Worm (Caenorhabditis elegans): Measurements from ENCODE around the gene ZK686.1.

DNA sequence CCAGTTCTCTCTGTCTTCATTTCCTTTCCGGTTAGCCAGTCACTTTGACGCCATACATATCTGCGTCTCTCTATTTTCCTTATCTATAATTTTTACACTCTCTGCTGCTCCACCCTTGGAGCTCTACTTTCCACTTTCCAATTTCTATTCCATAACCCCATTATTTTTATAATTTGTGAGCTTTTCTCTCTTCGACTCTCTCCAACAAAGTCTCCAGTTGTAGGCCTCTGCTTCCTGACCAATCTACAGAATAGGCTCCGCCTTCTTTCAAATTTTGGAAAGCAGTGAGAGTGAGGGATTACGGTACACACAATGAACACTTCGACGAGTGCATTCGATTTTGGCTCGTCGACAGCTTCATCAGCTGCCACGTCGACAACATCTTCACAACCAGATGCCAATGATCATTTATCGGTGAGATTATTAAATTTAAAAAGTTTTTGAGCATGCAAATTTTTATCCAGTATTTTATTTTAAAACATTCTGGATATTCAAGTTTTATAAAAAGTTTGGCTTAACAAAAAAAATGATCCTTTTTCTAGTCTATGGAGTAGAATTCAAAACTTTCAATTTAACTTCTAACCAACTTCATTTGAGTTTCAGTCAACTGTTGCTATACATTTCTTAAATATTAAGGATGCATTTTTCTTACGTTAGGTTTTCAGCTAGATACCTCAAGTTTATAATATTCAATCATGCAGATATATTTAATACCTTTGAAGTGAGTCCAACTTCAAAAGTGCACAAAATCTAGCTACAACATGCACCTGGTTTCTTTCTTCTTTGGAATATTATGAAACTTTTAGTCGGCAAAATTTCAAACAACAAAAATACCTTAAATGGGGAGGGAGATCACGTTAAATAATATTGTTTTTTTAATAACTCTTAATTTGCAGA lies 41.5 kb downstream of the ZK686.1 start, which contains the start of gene egl-5:
- TF ChIP-seq unc-62 (GFP tag; optimal IDR thresholded peaks at IDR 0.05 in 1 of 2) (no peak), unc-62 (tag; optimal IDR thresholded peaks at IDR 0.05) (no peak), ceh-82 (tag; optimal IDR thresholded peaks at IDR 0.05) (no peak)

Measured in whole organism, L4 larva.